Fruit fly (Drosophila melanogaster) whole organism, prepupa: Measurements from ENCODE around the gene scyl.

Source experiments
- CG10631 ChIP-seq: fragments of 200-800 bp; sonication (Bioruptor generic); optimal IDR thresholded peaks from 2 replicates; lab custom pipeline; 2016; ENCODE audit warnings: missing biosample characterization, missing genetic modification characterization
- CG11294 ChIP-seq: fragments of 200-800 bp; sonication (Bioruptor generic); IDR thresholded peaks from 2 replicates; pipeline ENCODE4 v1.3.6; 2022; ENCODE audit warnings: missing biosample characterization, missing genetic modification characterization
- CG11762 ChIP-seq: fragments of 200-800 bp; sonication (Bioruptor generic); optimal IDR thresholded peaks from 3 replicates; lab custom pipeline; 2016; ENCODE audit warnings: missing biosample characterization, missing genetic modification characterization; ENCODE audit not compliant: insufficient read depth
- CG11902 ChIP-seq: fragments of 200-800 bp; sonication (Bioruptor generic); optimal IDR thresholded peaks from 3 replicates; lab custom pipeline; 2016; ENCODE audit warnings: missing biosample characterization, missing genetic modification characterization
- CG15336 ChIP-seq: fragments of 200-800 bp; sonication (Bioruptor generic); IDR thresholded peaks from 2 replicates; pipeline ENCODE4 v1.3.6; 2022; ENCODE audit warnings: missing biosample characterization, missing genetic modification characterization
- CG16779 ChIP-seq: fragments of 200-800 bp; sonication (Bioruptor generic); optimal IDR thresholded peaks from 3 replicates; lab custom pipeline; 2017; ENCODE audit warnings: missing biosample characterization, mild to moderate bottlenecking, missing genetic modification characterization
- CG3032 ChIP-seq: fragments of 200-800 bp; optimal IDR thresholded peaks from 2 replicates; lab custom pipeline; 2019; ENCODE audit warnings: missing biosample characterization, mild to moderate bottlenecking, missing genetic modification characterization, moderate library complexity
- CG31627 ChIP-seq: fragments of 200-800 bp; sonication (Bioruptor generic); optimal IDR thresholded peaks from 3 replicates; lab custom pipeline; 2016; ENCODE audit warnings: missing biosample characterization, missing genetic modification characterization
- CG32006 ChIP-seq: fragments of 200-800 bp; sonication (Bioruptor generic); optimal IDR thresholded peaks from 3 replicates; lab custom pipeline; 2017; ENCODE audit warnings: missing biosample characterization, mild to moderate bottlenecking, missing genetic modification characterization
- CG34406 ChIP-seq: fragments of 200-800 bp; sonication (Bioruptor generic); optimal IDR thresholded peaks from 3 replicates; lab custom pipeline; 2016; ENCODE audit warnings: missing biosample characterization, missing genetic modification characterization
- CG4318 ChIP-seq: fragments of 200-800 bp; sonication (Bioruptor generic); optimal IDR thresholded peaks from 3 replicates; lab custom pipeline; 2017; ENCODE audit warnings: missing biosample characterization, mild to moderate bottlenecking, missing genetic modification characterization
- CG6163 ChIP-seq: fragments of 200-800 bp; sonication (Bioruptor generic); IDR thresholded peaks from 3 replicates; pipeline ENCODE4 v1.3.6; 2022; ENCODE audit warnings: missing biosample characterization, missing genetic modification characterization
- CG6808 ChIP-seq: fragments of 200-800 bp; sonication (Bioruptor generic); optimal IDR thresholded peaks from 3 replicates; lab custom pipeline; 2017; ENCODE audit warnings: missing biosample characterization, missing genetic modification characterization, mild to moderate bottlenecking, moderate library complexity, missing genetic modification reagents
- CG6854 ChIP-seq: fragments of 200-800 bp; sonication (Bioruptor generic); optimal IDR thresholded peaks from 2 replicates; lab custom pipeline; 2017; ENCODE audit warnings: missing biosample characterization, mild to moderate bottlenecking, missing genetic modification characterization
- CG7368 ChIP-seq: fragments of 200-800 bp; sonication (Bioruptor generic); optimal IDR thresholded peaks from 3 replicates; lab custom pipeline; 2016; ENCODE audit warnings: missing biosample characterization, missing genetic modification characterization
- CG8119 ChIP-seq: fragments of 200-800 bp; sonication (Bioruptor generic); IDR thresholded peaks from 3 replicates; pipeline ENCODE4 v1.3.6; 2022; ENCODE audit warnings: missing biosample characterization, missing genetic modification characterization
- CG8319 ChIP-seq: fragments of 200-800 bp; sonication (Bioruptor generic); optimal IDR thresholded peaks from 3 replicates; lab custom pipeline; 2016; ENCODE audit warnings: missing biosample characterization, missing genetic modification characterization
- CG8632 ChIP-seq: fragments of 200-800 bp; sonication (Bioruptor generic); optimal IDR thresholded peaks from 3 replicates; lab custom pipeline; 2016; ENCODE audit warnings: missing biosample characterization, missing genetic modification characterization
- Eip78C ChIP-seq: fragments of 200-800 bp; sonication (Bioruptor generic); peaks from one replicate; lab custom pipeline; 2016; ENCODE audit warnings: missing biosample characterization, missing genetic modification characterization
- Eip93F ChIP-seq: fragments of 200-800 bp; sonication (Bioruptor generic); optimal IDR thresholded peaks from 2 replicates; lab custom pipeline; 2016; ENCODE audit warnings: missing biosample characterization, mild to moderate bottlenecking, missing genetic modification characterization
- Ets21C ChIP-seq: fragments of 200-800 bp; sonication (Bioruptor generic); optimal IDR thresholded peaks from 3 replicates; lab custom pipeline; 2016; ENCODE audit warnings: missing biosample characterization, missing genetic modification characterization
- Ets96B ChIP-seq: fragments of 200-800 bp; optimal IDR thresholded peaks from 2 replicates; lab custom pipeline; 2019; ENCODE audit warnings: missing biosample characterization, mild to moderate bottlenecking, missing genetic modification characterization, moderate library complexity
- Gug ChIP-seq: fragments of 200-800 bp; sonication (Bioruptor generic); IDR thresholded peaks from 2 replicates; pipeline ENCODE4 v1.3.6; 2022; ENCODE audit warnings: missing biosample characterization, missing genetic modification characterization
- Hr38 ChIP-seq: sonication (Bioruptor generic); optimal IDR thresholded peaks from 2 replicates; lab custom pipeline; 2016; ENCODE audit warnings: missing biosample characterization, missing genetic modification characterization
- Hr39 ChIP-seq: fragments of 200-800 bp; sonication (Bioruptor generic); optimal IDR thresholded peaks from 2 replicates; lab custom pipeline; 2016; ENCODE audit warnings: missing biosample characterization, missing genetic modification characterization
- Lpt ChIP-seq: fragments of 200-800 bp; sonication (Bioruptor generic); optimal IDR thresholded peaks from 3 replicates; lab custom pipeline; 2016; ENCODE audit warnings: missing biosample characterization, missing genetic modification characterization
- Met ChIP-seq: fragments of 200-800 bp; sonication (Bioruptor generic); optimal IDR thresholded peaks from 3 replicates; lab custom pipeline; 2016; ENCODE audit warnings: missing biosample characterization, missing genetic modification characterization
- OdsH ChIP-seq: fragments of 200-800 bp; sonication (Bioruptor generic); optimal IDR thresholded peaks from 3 replicates; lab custom pipeline; 2016; ENCODE audit warnings: missing biosample characterization, missing genetic modification characterization
- Smox ChIP-seq: fragments of 200-800 bp; sonication (Bioruptor generic); optimal IDR thresholded peaks from 3 replicates; lab custom pipeline; 2016; ENCODE audit warnings: missing biosample characterization, missing genetic modification characterization
- Sox102F ChIP-seq: fragments of 200-800 bp; sonication (Bioruptor generic); optimal IDR thresholded peaks from 2 replicates; lab custom pipeline; 2016; ENCODE audit warnings: missing biosample characterization, mild to moderate bottlenecking, missing genetic modification characterization
- Sox14 ChIP-seq: fragments of 200-800 bp; sonication (Bioruptor generic); optimal IDR thresholded peaks from 3 replicates; lab custom pipeline; 2016; ENCODE audit warnings: missing biosample characterization, missing genetic modification characterization
- Sox15 ChIP-seq: fragments of 200-800 bp; sonication (Bioruptor generic); optimal IDR thresholded peaks from 3 replicates; lab custom pipeline; 2016; ENCODE audit warnings: missing biosample characterization, missing genetic modification characterization
- achi ChIP-seq: fragments of 200-800 bp; sonication (Bioruptor generic); optimal IDR thresholded peaks from 3 replicates; lab custom pipeline; 2016; ENCODE audit warnings: missing biosample characterization, missing genetic modification characterization
- acj6 ChIP-seq: fragments of 200-800 bp; sonication (Bioruptor generic); optimal IDR thresholded peaks from 3 replicates; lab custom pipeline; 2016; ENCODE audit warnings: missing biosample characterization, missing genetic modification characterization
- cyc ChIP-seq: fragments of 200-800 bp; sonication (Bioruptor generic); optimal IDR thresholded peaks from 3 replicates; lab custom pipeline; 2016; ENCODE audit warnings: missing biosample characterization, missing genetic modification characterization
- dac ChIP-seq: fragments of 200-800 bp; sonication (Bioruptor generic); optimal IDR thresholded peaks from 2 replicates; lab custom pipeline; 2017; ENCODE audit warnings: missing biosample characterization, mild to moderate bottlenecking, missing genetic modification characterization
- dsx ChIP-seq: fragments of 200-800 bp; optimal IDR thresholded peaks from 3 replicates; lab custom pipeline; 2019; ENCODE audit warnings: missing biosample characterization, mild to moderate bottlenecking, missing genetic modification characterization, moderate library complexity; ENCODE audit not compliant: poor library complexity, severe bottlenecking
- esn ChIP-seq: fragments of 200-800 bp; sonication (Bioruptor generic); optimal IDR thresholded peaks from 2 replicates; lab custom pipeline; 2016; ENCODE audit warnings: missing biosample characterization, mild to moderate bottlenecking, missing genetic modification characterization, moderate library complexity
- fd59A ChIP-seq: fragments of 200-800 bp; sonication (Bioruptor generic); optimal IDR thresholded peaks from 2 replicates; lab custom pipeline; 2017; ENCODE audit warnings: missing biosample characterization, mild to moderate bottlenecking, missing genetic modification characterization, missing genetic modification reagents
- fd85E ChIP-seq: fragments of 200-800 bp; sonication (Bioruptor generic); optimal IDR thresholded peaks from 3 replicates; lab custom pipeline; 2016; ENCODE audit warnings: missing biosample characterization, missing genetic modification characterization
- fkh ChIP-seq: fragments of 200-800 bp; sonication (Bioruptor generic); optimal IDR thresholded peaks from 3 replicates; lab custom pipeline; 2017; ENCODE audit warnings: missing biosample characterization, mild to moderate bottlenecking, missing genetic modification characterization, moderate library complexity
- lz ChIP-seq: fragments of 200-800 bp; sonication (Bioruptor generic); optimal IDR thresholded peaks from 3 replicates; lab custom pipeline; 2016; ENCODE audit warnings: missing biosample characterization, missing genetic modification characterization
- net ChIP-seq: fragments of 200-800 bp; sonication (Bioruptor generic); optimal IDR thresholded peaks from 3 replicates; lab custom pipeline; 2016; ENCODE audit warnings: missing biosample characterization, missing genetic modification characterization
- salr ChIP-seq, 2 experiments: fragments of 200-800 bp; sonication (Bioruptor generic); optimal IDR thresholded peaks; 3 replicates each; lab custom pipeline; 2016 to 2018; ENCODE audit warnings: missing biosample characterization in 2 of 2, missing genetic modification characterization in 2 of 2, mild to moderate bottlenecking in 1 of 2
- spab ChIP-seq: fragments of 200-800 bp; sonication (Bioruptor generic); optimal IDR thresholded peaks from 2 replicates; lab custom pipeline; 2017; ENCODE audit warnings: missing biosample characterization, mild to moderate bottlenecking, missing genetic modification characterization, missing genetic modification reagents
- vri ChIP-seq: fragments of 200-800 bp; sonication (Bioruptor generic); optimal IDR thresholded peaks from 3 replicates; lab custom pipeline; 2016; ENCODE audit warnings: missing biosample characterization, mild to moderate bottlenecking, missing genetic modification characterization

scyl gene

dm6 chr3L:11244024-11244576, 8.0 kb upstream of the scyl start:
- TF ChIP-seq dac: no peak
- TF ChIP-seq Eip78C (GFP tag; lab: Kevin White, UChicago): peak; percentile 24
- no peak for TF ChIP-seq Smox (GFP tag; lab: Kevin White, UChicago)
- no peak for TF ChIP-seq fd59A (GFP tag; lab: Kevin White, UChicago)

dm6 chr3L:11246046-11246887, 5.8 kb upstream of the scyl start:
- TF ChIP-seq Eip78C (GFP tag; lab: Kevin White, UChicago): peak; percentile 97
- peak; percentile 99 for TF ChIP-seq CG16779
- TF ChIP-seq CG10631: peak; percentile 59
- TF ChIP-seq Lpt: peak; percentile 99
- TF ChIP-seq CG11294 (GFP tag; lab: Robert Waterston, UW): peak; percentile 84; the same call in 1 of the 2 replicates
- TF ChIP-seq esn (GFP tag; lab: Kevin White, UChicago): peak; percentile 79
- peak; percentile 38 for TF ChIP-seq Hr38 (GFP tag; lab: Kevin White, UChicago)
- TF ChIP-seq lz: peak; percentile 58
- TF ChIP-seq CG11902: no peak
- peak; percentile 85 for TF ChIP-seq OdsH (GFP tag; lab: Kevin White, UChicago)
- peak; percentile 91 for TF ChIP-seq CG34406
- peak; percentile 46 for TF ChIP-seq Ets21C
- TF ChIP-seq spab: peak; percentile 99
- TF ChIP-seq CG6163 (GFP tag; lab: Robert Waterston, UW): peak; percentile 98
- peak; percentile 91 for TF ChIP-seq fd59A (GFP tag; lab: Kevin White, UChicago)
- peak; percentile 98 for TF ChIP-seq net (GFP tag; lab: Kevin White, UChicago)
- TF ChIP-seq CG8632 (GFP tag; lab: Kevin White, UChicago): peak; percentile 93
- TF ChIP-seq CG11762 (GFP tag; lab: Kevin White, UChicago): peak; percentile 82
- peak; percentile 92 for TF ChIP-seq CG32006 (GFP tag; lab: Kevin White, UChicago)
- peak; percentile 94 for TF ChIP-seq Sox102F (GFP tag; lab: Kevin White, UChicago)
- peak; percentile 94 for TF ChIP-seq Sox14 (GFP tag; lab: Kevin White, UChicago)
- TF ChIP-seq achi: peak; percentile 92
- TF ChIP-seq cyc (GFP tag; lab: Kevin White, UChicago): peak; percentile 57
- TF ChIP-seq Ets96B (tag; lab: Kevin White, UChicago): peak; percentile 98
- peak; percentile 98 for TF ChIP-seq dsx (GFP tag; lab: Kevin White, UChicago)
- TF ChIP-seq Met: peak; percentile 85
- peak; percentile 95 for TF ChIP-seq fd85E (GFP tag; lab: Kevin White, UChicago)
- peak; percentile 94 to 97 for TF ChIP-seq salr (GFP tag; optimal IDR thresholded peaks at IDR 0.05; lab: Kevin White, UChicago)
- no peak for TF ChIP-seq Sox15 (GFP tag; lab: Kevin White, UChicago)
- peak; percentile 29 for TF ChIP-seq CG4318
- TF ChIP-seq dac: peak; percentile 94
- TF ChIP-seq Gug (GFP tag; lab: Robert Waterston, UW): peak; percentile 89
- TF ChIP-seq CG6854 (GFP tag; lab: Kevin White, UChicago): peak; percentile 99
- peak; percentile 95 for TF ChIP-seq vri (GFP tag; lab: Kevin White, UChicago)
- peak; percentile 99 for TF ChIP-seq CG6808 (GFP tag; lab: Kevin White, UChicago)
- peak; percentile 89 for TF ChIP-seq fkh (GFP tag; lab: Kevin White, UChicago)
- TF ChIP-seq acj6 (GFP tag; lab: Kevin White, UChicago): peak; percentile 73
- TF ChIP-seq CG31627: peak; percentile 31
- TF ChIP-seq Hr39 (GFP tag; lab: Kevin White, UChicago): peak; percentile 40
- TF ChIP-seq CG15336: peak; percentile 98
- TF ChIP-seq CG8319 (GFP tag; lab: Kevin White, UChicago): peak; percentile 70
- peak; percentile 99 for TF ChIP-seq CG8119
- peak; percentile 93 for TF ChIP-seq Eip93F (GFP tag; lab: Kevin White, UChicago)
- TF ChIP-seq CG7368 (GFP tag; lab: Kevin White, UChicago): peak; percentile 92
- TF ChIP-seq CG3032: peak; percentile 94
- peak; percentile 78 for TF ChIP-seq Smox (GFP tag; lab: Kevin White, UChicago)
